Fruit fly (Drosophila melanogaster) whole organism, pupa: ENCODE measurements around the gene Ccz1.

Source experiments
- CG9948 ChIP-seq: fragments of 200-800 bp; sonication (Bioruptor generic); optimal IDR thresholded peaks from 2 replicates; lab custom pipeline; 2018; ENCODE audit warnings: missing biosample characterization, mild to moderate bottlenecking, missing genetic modification characterization, moderate library complexity
- EcR ChIP-seq: fragments of 200-800 bp; sonication (Bioruptor generic); optimal IDR thresholded peaks from 3 replicates; lab custom pipeline; 2019; ENCODE audit warnings: missing biosample characterization, missing genetic modification characterization, mild to moderate bottlenecking, moderate library complexity, missing genetic modification reagents
- Snoo ChIP-seq: fragments of 200-800 bp; sonication (Bioruptor generic); optimal IDR thresholded peaks from 3 replicates; lab custom pipeline; 2017; ENCODE audit warnings: missing biosample characterization, mild to moderate bottlenecking, missing genetic modification characterization, inconsistent platforms
- rn ChIP-seq: fragments of 200-800 bp; sonication (Bioruptor generic); IDR thresholded peaks from 2 replicates; pipeline ENCODE4 v1.3.6; 2022; ENCODE audit warnings: missing biosample characterization, missing genetic modification characterization

DNA sequence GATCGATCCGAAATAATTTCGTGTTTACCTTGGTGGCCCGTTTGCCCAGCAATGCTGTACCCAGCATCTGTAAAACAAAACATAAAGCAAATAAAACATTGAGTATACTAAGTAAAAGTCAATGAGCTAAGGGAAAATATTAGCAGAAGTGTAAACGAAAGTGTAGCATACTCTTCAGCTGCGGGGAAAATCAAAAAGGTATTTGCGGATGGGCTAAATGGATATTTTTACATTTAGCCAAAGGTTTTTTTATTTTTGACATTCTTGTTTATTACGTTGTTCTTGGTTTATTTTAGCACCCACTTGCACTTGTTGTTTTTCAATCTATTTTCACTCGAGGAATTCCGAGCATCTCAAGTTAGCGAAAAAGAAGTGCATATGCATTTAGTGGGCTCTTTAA is 32.0 kb upstream of the Ccz1 start:
- no peak for TF ChIP-seq Snoo (tag; lab: Kevin White, UChicago)
- TF ChIP-seq CG9948 (tag; lab: Kevin White, UChicago) = no peak
- peak; percentile 3 for TF ChIP-seq EcR (GFP tag; lab: Kevin White, UChicago)
- TF ChIP-seq rn = no peak
